Worm (Caenorhabditis elegans) whole organism, young adult: Measurements from ENCODE around the gene let-716.

ENCODE experiments used
- B0035.1 ChIP-seq: sonication (generic microtip); optimal IDR thresholded peaks from 2 replicates; lab custom pipeline; 2016; ENCODE audit warnings: missing genetic modification characterization, mild to moderate bottlenecking, missing compliant biosample characterization, missing genotype, missing genetic modification reagents
- B0336.3 ChIP-seq: fragments of 200-800 bp; sonication (Bioruptor generic); IDR thresholded peaks from 2 replicates; pipeline ENCODE4 v1.3.6; 2022; ENCODE audit warnings: missing genetic modification characterization, missing compliant biosample characterization
- F22D6.2 ChIP-seq: sonication (generic microtip); optimal IDR thresholded peaks from 2 replicates; lab custom pipeline; 2016; ENCODE audit warnings: mild to moderate bottlenecking, missing genetic modification characterization, missing compliant biosample characterization
- F49E8.2 ChIP-seq: sonication (generic microtip); optimal IDR thresholded peaks from 3 replicates; lab custom pipeline; 2017; ENCODE audit warnings: missing genetic modification characterization, mild to moderate bottlenecking, missing compliant biosample characterization, antibody characterized with exemption, moderate library complexity; ENCODE audit not compliant: insufficient read depth
- T07F8.4 ChIP-seq: sonication (generic microtip); optimal IDR thresholded peaks from 2 replicates; lab custom pipeline; 2016; ENCODE audit warnings: mild to moderate bottlenecking, missing genetic modification characterization, moderate library complexity, missing compliant biosample characterization
- Y53G8AR.9 ChIP-seq: fragments of 200-800 bp; sonication (Bioruptor generic); conservative IDR thresholded peaks from 2 replicates; pipeline ENCODE4 v1.3.6; 2022; ENCODE audit warnings: missing genetic modification reagents, missing genetic modification characterization, missing compliant biosample characterization
- Y56A3A.18 ChIP-seq: fragments of 200-800 bp; sonication (Bioruptor generic); IDR thresholded peaks from 2 replicates; pipeline ENCODE4 v1.3.6; 2022; ENCODE audit warnings: missing genetic modification reagents, missing genetic modification characterization, missing compliant biosample characterization
- aptf-2 ChIP-seq: fragments of 200-800 bp; sonication (Bioruptor generic); conservative IDR thresholded peaks from 2 replicates; pipeline ENCODE4 v1.3.6; 2022; ENCODE audit warnings: missing genetic modification reagents, missing genetic modification characterization, missing compliant biosample characterization
- atf-7 ChIP-seq: sonication (generic microtip); optimal IDR thresholded peaks from 2 replicates; lab custom pipeline; 2017; ENCODE audit warnings: mild to moderate bottlenecking, missing genetic modification characterization, missing compliant biosample characterization
- athp-1 ChIP-seq: sonication (generic microtip); optimal IDR thresholded peaks from 2 replicates; lab custom pipeline; 2017; ENCODE audit warnings: mild to moderate bottlenecking, missing genetic modification characterization, missing compliant biosample characterization
- attf-3 ChIP-seq: fragments of 200-800 bp; sonication (Bioruptor generic); conservative IDR thresholded peaks from 2 replicates; pipeline ENCODE4 v1.3.6; 2022; ENCODE audit warnings: missing genetic modification reagents, missing genetic modification characterization, missing compliant biosample characterization
- ccch-3 ChIP-seq: fragments of 200-800 bp; sonication (Bioruptor generic); optimal IDR thresholded peaks from 2 replicates; lab custom pipeline; 2018; ENCODE audit warnings: mild to moderate bottlenecking, missing genetic modification characterization, missing compliant biosample characterization
- ceh-40 ChIP-seq: fragments of 200-800 bp; sonication (Bioruptor generic); IDR thresholded peaks from 2 replicates; pipeline ENCODE4 v1.3.6; 2022; ENCODE audit warnings: missing genetic modification characterization, missing compliant biosample characterization
- chd-7 ChIP-seq: sonication (generic microtip); optimal IDR thresholded peaks from 2 replicates; lab custom pipeline; 2016; ENCODE audit warnings: mild to moderate bottlenecking, missing genetic modification characterization, moderate library complexity, missing compliant biosample characterization
- die-1 ChIP-seq: sonication (generic microtip); optimal IDR thresholded peaks from 2 replicates; lab custom pipeline; 2016; ENCODE audit warnings: missing genotype, mild to moderate bottlenecking, missing genetic modification characterization, missing compliant biosample characterization
- efl-1 ChIP-seq: fragments of 150-350 bp; optimal IDR thresholded peaks from 2 replicates; lab custom pipeline; 2014; ENCODE audit warnings: missing biosample characterization, missing genetic modification reagents, missing genetic modification characterization
- egl-44 ChIP-seq: fragments of 200-800 bp; sonication (Bioruptor generic); IDR thresholded peaks from 2 replicates; pipeline ENCODE4 v1.3.6; 2022; ENCODE audit warnings: missing genetic modification reagents, missing genetic modification characterization, missing compliant biosample characterization
- ekl-4 ChIP-seq: fragments of 200-800 bp; sonication (Bioruptor generic); IDR thresholded peaks from 2 replicates; pipeline ENCODE4 v1.3.6; 2022; ENCODE audit warnings: missing genetic modification reagents, missing genetic modification characterization, missing compliant biosample characterization
- fkh-3 ChIP-seq: sonication (generic microtip); optimal IDR thresholded peaks from 2 replicates; lab custom pipeline; 2016; ENCODE audit warnings: mild to moderate bottlenecking, missing genetic modification characterization, missing compliant biosample characterization
- him-1 ChIP-seq: sonication (generic microtip); optimal IDR thresholded peaks from 2 replicates; lab custom pipeline; 2016; ENCODE audit warnings: missing genotype, missing genetic modification reagents, missing genetic modification characterization, missing compliant biosample characterization
- hmg-20 ChIP-seq: fragments of 200-800 bp; sonication (Bioruptor generic); IDR thresholded peaks from 2 replicates; pipeline ENCODE4 v1.3.6; 2022; ENCODE audit warnings: missing genetic modification reagents, missing genetic modification characterization, missing compliant biosample characterization
- hsf-1 ChIP-seq: fragments of 200-800 bp; sonication (Bioruptor generic); IDR thresholded peaks from 2 replicates; pipeline ENCODE4 v1.3.6; 2022; ENCODE audit warnings: missing genetic modification reagents, missing genetic modification characterization, missing compliant biosample characterization
- let-607 ChIP-seq, 2 experiments: fragments of 200-800 bp in 1 of 2; sonication (Bioruptor generic) in 1 of 2; sonication (generic microtip) in 1 of 2; optimal IDR thresholded peaks; 2 replicates each; lab custom pipeline; 2016 to 2018; ENCODE audit warnings: mild to moderate bottlenecking in 2 of 2, missing compliant biosample characterization in 2 of 2, missing genetic modification characterization in 2 of 2, moderate library complexity in 2 of 2, missing genotype in 1 of 2
- lin-26 ChIP-seq: fragments of 200-800 bp; sonication (Bioruptor generic); IDR thresholded peaks from 2 replicates; pipeline ENCODE4 v1.3.6; 2022; ENCODE audit warnings: missing genetic modification reagents, missing genetic modification characterization, missing compliant biosample characterization
- lin-40 ChIP-seq: sonication (generic microtip); optimal IDR thresholded peaks from 2 replicates; lab custom pipeline; 2016; ENCODE audit warnings: missing genetic modification characterization, mild to moderate bottlenecking, missing compliant biosample characterization, missing genotype, missing genetic modification reagents
- madf-3 ChIP-seq: fragments of 200-800 bp; sonication (Bioruptor generic); IDR thresholded peaks from 2 replicates; pipeline ENCODE4 v1.3.6; 2022; ENCODE audit warnings: missing genetic modification reagents, missing genetic modification characterization, missing compliant biosample characterization
- madf-8 ChIP-seq: fragments of 200-800 bp; sonication (Bioruptor generic); conservative IDR thresholded peaks from 2 replicates; pipeline ENCODE4 v1.3.6; 2022; ENCODE audit warnings: missing genetic modification reagents, missing genetic modification characterization, missing compliant biosample characterization
- mxl-1 ChIP-seq: sonication (generic microtip); optimal IDR thresholded peaks from 2 replicates; lab custom pipeline; 2016; ENCODE audit warnings: missing genetic modification characterization, missing compliant biosample characterization
- nfya-2 ChIP-seq: fragments of 200-800 bp; sonication (Bioruptor generic); IDR thresholded peaks from 2 replicates; pipeline ENCODE4 v1.3.6; 2022; ENCODE audit warnings: missing genetic modification reagents, missing genetic modification characterization, missing compliant biosample characterization
- nhr-120 ChIP-seq: fragments of 200-800 bp; sonication (Bioruptor generic); IDR thresholded peaks from 2 replicates; pipeline ENCODE4 v1.3.6; 2022; ENCODE audit warnings: missing genetic modification characterization, missing compliant biosample characterization
- nhr-80 ChIP-seq: sonication (generic microtip); optimal IDR thresholded peaks from 2 replicates; lab custom pipeline; 2016; ENCODE audit warnings: missing genetic modification characterization, missing compliant biosample characterization
- nhr-90 ChIP-seq: sonication (generic microtip); optimal IDR thresholded peaks from 2 replicates; lab custom pipeline; 2016; ENCODE audit warnings: missing genotype, mild to moderate bottlenecking, missing genetic modification characterization, missing compliant biosample characterization
- repo-1 ChIP-seq: sonication (generic microtip); optimal IDR thresholded peaks from 2 replicates; lab custom pipeline; 2017; ENCODE audit warnings: mild to moderate bottlenecking, missing genetic modification characterization, missing compliant biosample characterization
- snpc-3.4 ChIP-seq: sonication (generic microtip); optimal IDR thresholded peaks from 2 replicates; lab custom pipeline; 2017; ENCODE audit warnings: missing genetic modification characterization, mild to moderate bottlenecking, missing compliant biosample characterization, antibody characterized with exemption, moderate library complexity, missing genotype, missing genetic modification reagents
- tbx-9 ChIP-seq: sonication (generic microtip); optimal IDR thresholded peaks from 2 replicates; lab custom pipeline; 2016; ENCODE audit warnings: borderline replicate concordance, missing genetic modification characterization, inconsistent platforms, missing compliant biosample characterization
- unc-130 ChIP-seq: sonication (generic microtip); optimal IDR thresholded peaks from 2 replicates; lab custom pipeline; 2016; ENCODE audit warnings: missing genetic modification reagents, missing genetic modification characterization, missing compliant biosample characterization
- ztf-22 ChIP-seq: fragments of 200-800 bp; sonication (Bioruptor generic); optimal IDR thresholded peaks from 2 replicates; lab custom pipeline; 2018; ENCODE audit warnings: mild to moderate bottlenecking, missing genetic modification characterization, moderate library complexity, missing compliant biosample characterization
- ztf-25 ChIP-seq: fragments of 200-800 bp; sonication (Bioruptor generic); IDR thresholded peaks from 2 replicates; pipeline ENCODE4 v1.3.6; 2022; ENCODE audit warnings: missing genetic modification reagents, missing genetic modification characterization, missing compliant biosample characterization
- ztf-26 ChIP-seq: sonication (generic microtip); optimal IDR thresholded peaks from 2 replicates; lab custom pipeline; 2017; ENCODE audit warnings: missing genetic modification characterization, missing compliant biosample characterization
- ztf-28 ChIP-seq: fragments of 200-800 bp; sonication (Bioruptor generic); IDR thresholded peaks from 2 replicates; pipeline ENCODE4 v1.3.6; 2022; ENCODE audit warnings: missing genetic modification reagents, missing genetic modification characterization, missing compliant biosample characterization
- ztf-3 ChIP-seq: fragments of 200-800 bp; sonication (Bioruptor generic); optimal IDR thresholded peaks from 2 replicates; lab custom pipeline; 2018; ENCODE audit warnings: mild to moderate bottlenecking, missing genetic modification characterization, missing compliant biosample characterization
- ztf-6 ChIP-seq: fragments of 200-800 bp; sonication (Bioruptor generic); IDR thresholded peaks from 2 replicates; pipeline ENCODE4 v1.3.6; 2022; ENCODE audit warnings: missing genetic modification reagents, missing genetic modification characterization, missing compliant biosample characterization

Gene let-716

ce11 chrIII:6406829-6407228 is 23.5 kb downstream of the let-716 start, which contains the start of gene let-756:
Gene let-756 (plus strand): TSS chrIII:6407129.
- TF ChIP-seq chd-7 (tag; lab: Kevin White, UChicago) (no peak), snpc-3.4 (tag; lab: Kevin White, UChicago) (no peak), fkh-3 (tag; lab: Kevin White, UChicago) (no peak)

ce11 chrIII:6411430-6411829 is 28.1 kb downstream of the let-716 start:
- TF ChIP-seq nhr-90 (tag; lab: Kevin White, UChicago) (no peak), nhr-80 (peak; percentile 3)
- TF ChIP-seq, all 124 proteins: peak for 1

- TF ChIP-seq fkh-3 (tag; lab: Kevin White, UChicago) (no peak), tbx-9 (tag; lab: Kevin White, UChicago) (no peak), madf-8 (GFP tag; lab: Robert Waterston, UW) (no peak), T07F8.4 (tag; lab: Kevin White, UChicago) (no peak), let-607 (tag; optimal IDR thresholded peaks at IDR 0.05; lab: Kevin White, UChicago) (no peak), hsf-1 (no peak), efl-1 (no peak), ztf-28 (GFP tag; lab: Robert Waterston, UW) (no peak), nhr-80 (no peak), him-1 (tag; lab: Kevin White, UChicago) (no peak), F49E8.2 (no peak), nfya-2 (GFP tag; lab: Robert Waterston, UW) (no peak), ztf-3 (GFP tag; lab: Kevin White, UChicago) (no peak)
- TF ChIP-seq, all 124 proteins: peak for 0
These were observed 28.6 kb downstream of the let-716 start, which contains the start of gene C05D11.5 for ce11 chrIII:6411914-6412313. Gene C05D11.5 (minus strand): TSS chrIII:6412014.

- no peak for TF ChIP-seq ceh-40 (GFP tag; lab: Robert Waterston, UW)
- peak; percentile 20; the same call in 1 of the 2 replicates for TF ChIP-seq Y56A3A.18 (GFP tag; lab: Robert Waterston, UW)
- TF ChIP-seq ztf-25 (GFP tag; lab: Robert Waterston, UW) = no peak
- TF ChIP-seq ccch-3 (GFP tag; lab: Kevin White, UChicago) = no peak
- TF ChIP-seq athp-1 (tag; lab: Kevin White, UChicago) = peak; percentile 64
- 0 out of 2 replicates have a peak, but pooled peaks have one; percentile 18 for TF ChIP-seq egl-44 (GFP tag; lab: Robert Waterston, UW)
- TF ChIP-seq mxl-1 (tag; lab: Kevin White, UChicago) = no peak
- TF ChIP-seq Y53G8AR.9 (GFP tag; lab: Robert Waterston, UW) = peak; percentile 59; the same call in 1 of the 2 replicates
- TF ChIP-seq fkh-3 (tag; lab: Kevin White, UChicago) = peak; percentile 22
- peak; percentile 60 for TF ChIP-seq repo-1 (tag; lab: Kevin White, UChicago)
- TF ChIP-seq madf-3 (GFP tag; lab: Robert Waterston, UW) = 0 out of 2 replicates have a peak, but pooled peaks have one; percentile 70
- no peak for TF ChIP-seq ztf-26
- TF ChIP-seq lin-40 (tag; lab: Kevin White, UChicago) = peak; percentile 29
- peak; percentile 55 for TF ChIP-seq him-1 (tag; lab: Kevin White, UChicago)
- TF ChIP-seq ekl-4 (GFP tag; lab: Robert Waterston, UW) = 0 out of 2 replicates have a peak, but pooled peaks have one; percentile 12
- peak; percentile 6 for TF ChIP-seq atf-7 (tag; lab: Kevin White, UChicago)
- TF ChIP-seq F22D6.2 (tag; lab: Kevin White, UChicago) = no peak
- no peak for TF ChIP-seq ztf-22 (GFP tag; lab: Kevin White, UChicago)
- peak; percentile 75 for TF ChIP-seq B0035.1 (tag; lab: Kevin White, UChicago)
- TF ChIP-seq lin-26 (GFP tag; lab: Robert Waterston, UW) = peak; percentile 80
- no peak for TF ChIP-seq ztf-6 (GFP tag; lab: Robert Waterston, UW)
- TF ChIP-seq attf-3 (GFP tag; lab: Robert Waterston, UW) = no peak
- 0 out of 2 replicates have a peak, but pooled peaks have one; percentile 5 for TF ChIP-seq nhr-120
- TF ChIP-seq unc-130 = no peak
- no peak for TF ChIP-seq aptf-2 (GFP tag; lab: Robert Waterston, UW)
- no peak for TF ChIP-seq hmg-20 (GFP tag; lab: Robert Waterston, UW)
- TF ChIP-seq die-1 (tag; lab: Kevin White, UChicago) = no peak
- TF ChIP-seq B0336.3 (GFP tag; lab: Robert Waterston, UW) = 0 out of 2 replicates have a peak, but pooled peaks have one; percentile 55
These were observed 32.1 kb downstream of the let-716 start, which contains the start of gene nas-4 for ce11 chrIII:6415306-6415973. Gene nas-4 (minus strand): TSS chrIII:6415656.
